Worm (Caenorhabditis elegans): ENCODE data around the gene F52H3.6.

DNA sequence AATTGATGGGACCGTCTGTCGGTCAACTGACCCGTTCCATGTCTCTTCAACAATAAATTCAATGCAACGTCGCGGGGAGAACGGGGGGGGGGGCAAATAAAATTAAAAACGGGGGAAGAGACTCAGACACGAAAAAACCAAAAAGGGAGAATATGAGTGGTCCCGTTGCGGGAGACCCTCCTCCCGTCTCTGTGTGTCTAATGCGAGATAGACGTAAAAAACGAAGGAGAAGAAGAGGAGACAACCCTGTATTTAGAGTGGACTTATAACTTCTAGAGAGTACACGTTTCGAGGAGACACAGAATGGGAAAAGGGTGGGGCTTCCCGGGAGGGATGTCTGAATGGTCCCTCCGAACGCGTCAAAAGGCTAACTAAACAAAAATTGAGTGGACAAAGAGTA is 37.2 kb upstream of the F52H3.6 start:
- TF ChIP-seq nhr-41 (GFP tag; IDR thresholded peaks at IDR 0.05) (no peak), mdl-1 (tag; optimal IDR thresholded peaks at IDR 0.05) (no peak), zag-1 (tag; optimal IDR thresholded peaks at IDR 0.05) (no peak), unc-39 (tag; optimal IDR thresholded peaks at IDR 0.05) (no peak), ama-1 (optimal IDR thresholded peaks at IDR 0.05) (no peak)
